Fruit fly (Drosophila melanogaster) whole organism, prepupa: ENCODE results near the gene CG1889.

Experiments used
- CG11902 ChIP-seq: fragments of 200-800 bp; sonication (Bioruptor generic); optimal IDR thresholded peaks from 3 replicates; lab custom pipeline; 2016; ENCODE audit warnings: missing biosample characterization, missing genetic modification characterization
- Eip93F ChIP-seq: fragments of 200-800 bp; sonication (Bioruptor generic); optimal IDR thresholded peaks from 2 replicates; lab custom pipeline; 2016; ENCODE audit warnings: missing biosample characterization, mild to moderate bottlenecking, missing genetic modification characterization
- Met ChIP-seq: fragments of 200-800 bp; sonication (Bioruptor generic); optimal IDR thresholded peaks from 3 replicates; lab custom pipeline; 2016; ENCODE audit warnings: missing biosample characterization, missing genetic modification characterization
- ss ChIP-seq, 2 experiments: fragments of 200-800 bp; sonication (Bioruptor generic); optimal IDR thresholded peaks; 2 replicates in 1 of 2; 3 replicates in 1 of 2; lab custom pipeline; 2017 to 2018; ENCODE audit warnings: mild to moderate bottlenecking in 2 of 2, missing biosample characterization in 2 of 2, missing genetic modification characterization in 2 of 2, moderate library complexity in 1 of 2
- svp ChIP-seq: fragments of 200-800 bp; sonication (Bioruptor generic); peaks from one replicate; lab custom pipeline; 2016; ENCODE audit warnings: missing biosample characterization, missing genetic modification characterization

DNA sequence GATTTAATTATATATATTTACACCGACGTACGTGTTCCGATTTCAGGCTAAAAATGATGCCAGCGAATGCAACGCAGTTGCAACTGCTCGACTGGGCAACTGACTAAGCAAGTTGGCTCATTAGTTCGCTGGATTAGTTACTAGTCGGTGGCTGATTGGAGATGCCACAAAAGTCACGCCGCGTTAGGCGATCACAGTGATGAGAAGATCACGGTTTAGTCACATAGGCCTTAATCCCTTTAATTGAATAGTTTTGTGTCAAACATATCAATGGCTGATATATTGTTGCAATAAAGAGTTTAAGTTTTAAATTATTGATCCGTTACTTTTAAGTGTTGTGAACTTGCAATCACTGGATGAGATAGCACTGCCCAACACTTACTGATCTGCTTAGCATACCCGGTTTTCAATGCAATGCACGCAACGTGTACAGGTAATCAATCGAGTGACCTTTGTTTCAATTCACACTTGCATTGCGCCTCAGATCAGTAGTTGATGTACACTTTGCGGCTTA is at the start of gene CG1889, which contains the start of gene CG1791:
- TF ChIP-seq CG11902 (no peak), svp (no peak), Eip93F (GFP tag; lab: Kevin White, UChicago) (no peak), Met (GFP tag; lab: Kevin White, UChicago) (no peak), ss (GFP tag; optimal IDR thresholded peaks at IDR 0.05; lab: Kevin White, UChicago) (no peak)
